Worm (Caenorhabditis elegans): ENCODE measurements around the gene srh-177.
A peak's percentile ranks its signal among the peaks of the same experiment; 100 is the strongest.

Gene srh-177

DNA sequence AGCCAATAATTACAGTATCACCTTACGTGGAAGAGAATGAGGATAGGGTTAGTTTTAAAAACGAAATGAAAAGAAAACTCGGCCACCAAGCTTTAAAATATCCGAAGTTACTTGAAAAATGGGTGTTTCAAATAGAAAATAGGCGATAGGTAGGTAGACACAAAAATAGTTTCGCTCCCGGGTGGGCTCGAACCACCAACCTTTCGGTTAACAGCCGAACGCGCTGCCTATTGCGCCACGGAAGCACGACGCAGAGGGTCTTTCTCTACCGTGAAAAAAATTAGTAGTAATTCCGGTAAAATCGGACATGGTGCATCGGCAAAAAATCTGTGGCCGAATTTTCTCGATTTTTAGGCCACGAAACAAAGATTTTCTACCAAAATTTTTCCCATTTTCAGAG, 21.4 kb downstream of the srh-177 start (continued):
- TF ChIP-seq D2030.7 (GFP tag; IDR thresholded peaks at IDR 0.05), result peak; percentile 54; the same call in 1 of the 2 replicates
- no peak for TF ChIP-seq pbrm-1 (GFP tag; IDR thresholded peaks at IDR 0.05)

- TF ChIP-seq ccch-3 (GFP tag; optimal IDR thresholded peaks at IDR 0.05), result no peak
- no peak for TF ChIP-seq aptf-2 (GFP tag; conservative IDR thresholded peaks at IDR 0.05)
- no peak for TF ChIP-seq madf-6 (GFP tag; IDR thresholded peaks at IDR 0.05)
- TF ChIP-seq nfya-1 (tag; optimal IDR thresholded peaks at IDR 0.05; ENCODE audit: borderline replicate concordance, insufficient read depth), result no peak
- no peak for TF ChIP-seq ceh-91 (GFP tag; IDR thresholded peaks at IDR 0.05)
- no peak for TF ChIP-seq gei-17 (GFP tag; optimal IDR thresholded peaks at IDR 0.05)
- TF ChIP-seq athp-1 (tag; optimal IDR thresholded peaks at IDR 0.05), result no peak
- no peak for TF ChIP-seq dox-1 (GFP tag; IDR thresholded peaks at IDR 0.05)
- no peak for TF ChIP-seq somi-1 (GFP tag; optimal IDR thresholded peaks at IDR 0.05)
- no peak for TF ChIP-seq F37B4.10 (GFP tag; IDR thresholded peaks at IDR 0.05)
- TF ChIP-seq bed-1 (GFP tag; IDR thresholded peaks at IDR 0.05), result no peak
- TF ChIP-seq ztf-25 (GFP tag; IDR thresholded peaks at IDR 0.05), result no peak
- no peak for TF ChIP-seq lsl-1 (GFP tag; optimal IDR thresholded peaks at IDR 0.05)
- no peak for TF ChIP-seq madf-3 (GFP tag; IDR thresholded peaks at IDR 0.05)
- no peak for TF ChIP-seq C17E4.6 (GFP tag; IDR thresholded peaks at IDR 0.05)
Measured at ce11 chrV:20344889-20345288, 24.2 kb downstream of the srh-177 start, which contains the start of gene Y38H6A.3. Gene Y38H6A.3 (plus strand): TSS chrV:20345189.

DNA sequence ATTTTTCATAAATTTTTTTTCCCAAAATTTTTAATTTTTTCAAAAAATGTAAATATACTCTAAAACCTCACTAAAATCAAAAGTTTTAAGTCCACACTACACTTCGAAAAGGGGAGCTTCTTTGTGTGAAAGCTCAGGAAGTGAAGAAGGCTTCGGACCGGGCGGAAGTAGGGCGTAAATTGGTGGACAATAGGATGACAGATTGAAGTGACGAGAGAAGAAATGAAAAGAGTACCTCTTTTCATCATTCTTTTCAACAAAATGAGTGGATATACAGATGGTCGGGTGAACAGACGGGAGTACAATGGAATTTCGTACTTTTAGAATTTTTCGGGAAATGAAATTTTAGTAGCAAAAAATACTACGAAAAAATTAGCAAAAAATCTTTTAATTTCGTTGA, 30.2 kb downstream of the srh-177 start:
- no peak for TF ChIP-seq C06A6.2 (GFP tag; conservative IDR thresholded peaks at IDR 0.05)
- no peak for TF ChIP-seq K12H6.12 (tag; optimal IDR thresholded peaks at IDR 0.05)
- no peak for TF ChIP-seq madf-10 (tag; optimal IDR thresholded peaks at IDR 0.05)
- TF ChIP-seq rpc-1 (optimal IDR thresholded peaks at IDR 0.05), result no peak
- TF ChIP-seq rpc-1 (tag; optimal IDR thresholded peaks at IDR 0.05), result no peak
- no peak for TF ChIP-seq K11D2.4 (GFP tag; IDR thresholded peaks at IDR 0.05)
- TF ChIP-seq lin-54 (GFP tag; optimal IDR thresholded peaks at IDR 0.05), result no peak
- no peak for TF ChIP-seq rec-8 (tag; optimal IDR thresholded peaks at IDR 0.05)
- TF ChIP-seq Y53G8AR.9 (GFP tag; conservative IDR thresholded peaks at IDR 0.05), result no peak
- TF ChIP-seq gei-17 (GFP tag; optimal IDR thresholded peaks at IDR 0.05), result no peak
- no peak for TF ChIP-seq hlh-26 (GFP tag; conservative IDR thresholded peaks at IDR 0.05)
- no peak for TF ChIP-seq hmg-20 (GFP tag; IDR thresholded peaks at IDR 0.05)
- no peak for TF ChIP-seq ets-4 (GFP tag; optimal IDR thresholded peaks at IDR 0.05)
- no peak for TF ChIP-seq ztf-26 (tag; optimal IDR thresholded peaks at IDR 0.05)
- TF ChIP-seq Y79H2A.3 (GFP tag; conservative IDR thresholded peaks at IDR 0.05), result no peak
- no peak for TF ChIP-seq ama-1 (optimal IDR thresholded peaks at IDR 0.05)
- no peak for TF ChIP-seq ama-1 (GFP tag; optimal IDR thresholded peaks at IDR 0.05)
- TF ChIP-seq mcd-1 (GFP tag; IDR thresholded peaks at IDR 0.05), result no peak
- TF ChIP-seq F37B4.10 (GFP tag; IDR thresholded peaks at IDR 0.05), result no peak
- TF ChIP-seq bed-2 (GFP tag; IDR thresholded peaks at IDR 0.05), result no peak

DNA sequence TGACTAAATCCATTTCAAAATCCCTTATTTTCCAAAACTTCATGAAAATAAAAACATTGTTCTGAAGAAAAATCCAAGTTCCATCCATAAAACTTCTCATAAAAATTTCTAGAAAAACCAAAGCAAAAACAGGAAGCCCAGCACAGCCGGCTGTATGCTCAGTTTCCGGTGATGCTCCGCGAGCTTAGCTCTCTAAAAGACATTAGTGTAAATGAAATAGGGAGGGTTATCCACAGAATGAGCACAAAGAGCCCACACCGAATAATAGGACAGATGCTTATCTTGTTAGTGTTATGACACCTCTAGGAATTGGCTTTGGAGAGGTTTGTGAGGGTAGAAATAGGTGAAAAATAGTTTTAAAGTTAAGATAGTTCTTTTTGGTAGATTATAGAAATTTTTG, 31.0 kb downstream of the srh-177 start:
- no peak for TF ChIP-seq tbp1 (GFP tag; optimal IDR thresholded peaks at IDR 0.05)
- TF ChIP-seq ceh-58 (GFP tag; IDR thresholded peaks at IDR 0.05), result no peak
- TF ChIP-seq let-607 (tag; optimal IDR thresholded peaks at IDR 0.05), result no peak
- TF ChIP-seq rpc-1 (optimal IDR thresholded peaks at IDR 0.05), result no peak
- no peak for TF ChIP-seq rpc-1 (tag; optimal IDR thresholded peaks at IDR 0.05)
- TF ChIP-seq B0035.1 (tag; optimal IDR thresholded peaks at IDR 0.05), result no peak
- TF ChIP-seq ztf-6 (GFP tag; IDR thresholded peaks at IDR 0.05), result no peak
- no peak for TF ChIP-seq lir-1 (GFP tag; conservative IDR thresholded peaks at IDR 0.05)
- no peak for TF ChIP-seq tlf-1 (GFP tag; optimal IDR thresholded peaks at IDR 0.05)
- no peak for TF ChIP-seq ztf-3 (GFP tag; optimal IDR thresholded peaks at IDR 0.05)
- TF ChIP-seq lin-40 (tag; optimal IDR thresholded peaks at IDR 0.05), result no peak
- no peak for TF ChIP-seq lin-26 (GFP tag; IDR thresholded peaks at IDR 0.05)
- TF ChIP-seq sptf-2 (GFP tag; optimal IDR thresholded peaks at IDR 0.05), result no peak
- TF ChIP-seq chd-7 (tag; optimal IDR thresholded peaks at IDR 0.05), result no peak
- TF ChIP-seq hmg-20 (GFP tag; IDR thresholded peaks at IDR 0.05), result no peak

Data from whole organism, young adult.